Fruit fly (Drosophila melanogaster): Measurements from ENCODE around the gene epsilonCOP.

dm6 chr2L:6471978-6472776, 16.7 kb upstream of the epsilonCOP start:
- TF ChIP-seq grau (tag; optimal IDR thresholded peaks at IDR 0.05): peak; percentile 39
- TF ChIP-seq bcd (GFP tag; optimal IDR thresholded peaks at IDR 0.05): peak; percentile 38
- no peak for TF ChIP-seq sna (GFP tag; IDR thresholded peaks at IDR 0.05; ENCODE audit: partially characterized antibody)
- no peak for TF ChIP-seq CG12219 (GFP tag; optimal IDR thresholded peaks at IDR 0.05)
- TF ChIP-seq CG7357 (GFP tag; IDR thresholded peaks at IDR 0.05): no peak; the same call in 2 of the 3 replicates
- TF ChIP-seq CG14014 (GFP tag; IDR thresholded peaks at IDR 0.05): peak; percentile 22; the same call in 1 of the 2 replicates
- no peak for TF ChIP-seq CG8924 (tag; optimal IDR thresholded peaks at IDR 0.05)
- no peak for TF ChIP-seq lilli (GFP tag; optimal IDR thresholded peaks at IDR 0.05)
- no peak for TF ChIP-seq Chrac-16 (GFP tag; optimal IDR thresholded peaks at IDR 0.05)
- no peak for TF ChIP-seq knrl (GFP tag; IDR thresholded peaks at IDR 0.05; ENCODE audit: partially characterized antibody)
- no peak for TF ChIP-seq NC2β (GFP tag; optimal IDR thresholded peaks at IDR 0.05)
- TF ChIP-seq Dref (GFP tag; IDR thresholded peaks at IDR 0.05): no peak
- no peak for TF ChIP-seq CG11456 (GFP tag; IDR thresholded peaks at IDR 0.05)

Data from whole organism, embryonic.